Worm (Caenorhabditis elegans): ENCODE data around the gene T19D7.7.

DNA sequence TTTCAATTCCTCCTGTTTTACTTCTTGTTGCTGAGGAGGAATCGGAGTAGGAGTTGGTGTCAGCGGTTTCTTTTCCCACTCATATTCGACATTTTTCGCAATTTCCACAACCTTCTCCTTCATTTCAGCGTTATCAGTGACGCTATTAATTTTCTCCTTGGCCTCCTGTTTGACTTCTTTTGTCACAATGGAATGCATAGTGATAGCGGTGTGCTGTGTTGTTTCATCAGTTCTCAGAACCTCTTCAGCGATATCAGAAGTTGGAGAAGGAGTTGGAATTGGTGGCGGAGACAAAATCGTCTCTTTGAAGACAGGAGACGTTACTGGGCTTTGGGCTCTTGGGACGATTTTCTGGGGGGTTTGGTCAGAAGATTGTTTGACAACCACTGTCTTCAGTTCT, 34.3 kb downstream of the T19D7.7 start:
- no peak for TF ChIP-seq ZK546.5 (tag; optimal IDR thresholded peaks at IDR 0.05)
- TF ChIP-seq ama-1 (optimal IDR thresholded peaks at IDR 0.05), result no peak
- no peak for TF ChIP-seq ceh-82 (tag; optimal IDR thresholded peaks at IDR 0.05)

Measured in whole organism, L2 larva.